Fruit fly (Drosophila melanogaster): ENCODE data around the gene CG42245.
A peak's percentile ranks its signal among the peaks of the same experiment; 100 is the strongest.

CG42245 gene

DNA sequence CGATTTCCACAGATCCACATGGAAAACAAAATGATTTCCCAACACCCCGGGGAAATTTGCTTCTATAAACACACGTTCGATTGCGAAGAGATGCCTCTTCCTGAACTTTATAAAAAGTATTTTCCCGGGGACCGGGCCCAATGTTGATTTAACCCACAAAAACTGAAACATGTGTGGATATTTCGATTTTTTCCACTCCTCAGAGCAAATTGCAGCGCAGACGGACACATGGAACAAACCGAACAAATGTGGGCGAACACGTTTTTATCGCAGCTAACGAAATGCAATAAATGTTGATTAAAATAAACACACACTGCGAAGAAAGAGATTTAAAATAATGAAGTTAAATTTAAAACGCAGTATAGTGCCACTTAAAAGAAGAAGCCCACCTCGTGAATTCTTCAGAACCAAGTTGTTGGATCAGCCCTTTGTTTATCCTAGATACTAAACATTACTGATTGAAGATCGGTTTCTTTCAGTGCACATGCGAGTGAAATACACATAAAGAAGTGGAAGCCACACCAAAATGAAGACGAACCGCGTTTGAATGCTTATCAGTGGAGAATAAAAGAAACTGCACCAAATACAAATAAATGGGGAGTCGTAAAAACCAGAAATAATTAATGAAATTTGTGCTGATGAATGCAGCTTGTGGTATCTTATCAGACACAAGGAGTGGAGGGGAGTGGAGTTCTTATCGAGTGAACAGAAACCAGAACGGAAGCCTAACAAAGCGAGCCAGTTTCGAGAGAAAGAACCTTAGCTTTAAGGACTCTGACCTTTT lies 48.6 kb upstream of the CG42245 start (continued):
- TF ChIP-seq ase (GFP tag; IDR thresholded peaks at IDR 0.05) (peak; percentile 86), CG10979 (tag; optimal IDR thresholded peaks at IDR 0.05) (peak; percentile 88), sima (GFP tag; optimal IDR thresholded peaks at IDR 0.05) (peak; percentile 53), CG6272 (GFP tag; IDR thresholded peaks at IDR 0.05) (peak; percentile 73), sob (GFP tag; IDR thresholded peaks at IDR 0.05) (peak; percentile 76), CG10147 (GFP tag; optimal IDR thresholded peaks at IDR 0.05) (peak; percentile 24), ttk (GFP tag; IDR thresholded peaks at IDR 0.05) (peak; percentile 84), CG30431 (GFP tag; optimal IDR thresholded peaks at IDR 0.05) (peak; percentile 59), CG10366 (GFP tag; IDR thresholded peaks at IDR 0.05) (peak; percentile 82), Sin3A (optimal IDR thresholded peaks at IDR 0.05) (no peak), CG9609 (GFP tag; optimal IDR thresholded peaks at IDR 0.05) (peak; percentile 76), rib (GFP tag; IDR thresholded peaks at IDR 0.05) (no peak), ind (GFP tag; optimal IDR thresholded peaks at IDR 0.05) (peak; percentile 82), CG13775 (GFP tag; optimal IDR thresholded peaks at IDR 0.05) (peak; percentile 60), Gsc (GFP tag; IDR thresholded peaks at IDR 0.05) (peak; percentile 53; the same call in 1 of the 2 replicates), CG3065 (GFP tag; optimal IDR thresholded peaks at IDR 0.05) (peak; percentile 58), CG8478 (optimal IDR thresholded peaks at IDR 0.05) (no peak), CG5953 (GFP tag; IDR thresholded peaks at IDR 0.05) (peak; percentile 90), ci (GFP tag; IDR thresholded peaks at IDR 0.05) (peak; percentile 95), CG17912 (GFP tag; optimal IDR thresholded peaks at IDR 0.05) (no peak), eyg (GFP tag; optimal IDR thresholded peaks at IDR 0.05) (peak; percentile 69), CG12155 (GFP tag; optimal IDR thresholded peaks at IDR 0.05) (peak; percentile 61), zen (tag; optimal IDR thresholded peaks at IDR 0.05) (peak; percentile 65), HHEX (GFP tag; optimal IDR thresholded peaks at IDR 0.05) (peak; percentile 83), CG2129 (GFP tag; IDR thresholded peaks at IDR 0.05; ENCODE audit: partially characterized antibody) (no peak), CG10959 (GFP tag; IDR thresholded peaks at IDR 0.05) (peak; percentile 44; the same call in 1 of the 2 replicates), Optix (GFP tag; IDR thresholded peaks at IDR 0.05) (peak; percentile 87), E2f1 (GFP tag; IDR thresholded peaks at IDR 0.05) (peak; percentile 80), hth (optimal IDR thresholded peaks at IDR 0.05) (no peak), Six4 (GFP tag; optimal IDR thresholded peaks at IDR 0.05) (peak; percentile 58), HLH4C (GFP tag; IDR thresholded peaks at IDR 0.05; ENCODE audit: partially characterized antibody) (0 out of 3 replicates have a peak, but pooled peaks have one; percentile 10), CG14965 (GFP tag; optimal IDR thresholded peaks at IDR 0.05; ENCODE audit: borderline replicate concordance) (no peak), Sry-δ (GFP tag; optimal IDR thresholded peaks at IDR 0.05) (peak; percentile 49), CG15696 (tag; optimal IDR thresholded peaks at IDR 0.05) (peak; percentile 16), chm (GFP tag; IDR thresholded peaks at IDR 0.05) (peak; percentile 88), Mes4 (GFP tag; optimal IDR thresholded peaks at IDR 0.05) (peak; percentile 74), CG42726 (GFP tag; IDR thresholded peaks at IDR 0.05; ENCODE audit: partially characterized antibody) (no peak), Awh (GFP tag; IDR thresholded peaks at IDR 0.05) (peak; percentile 92), CG17802 (tag; optimal IDR thresholded peaks at IDR 0.05) (peak; percentile 76), CG4854 (GFP tag; optimal IDR thresholded peaks at IDR 0.05) (peak; percentile 64), gro (GFP tag; optimal IDR thresholded peaks at IDR 0.05) (peak; percentile 1), caup (GFP tag; optimal IDR thresholded peaks at IDR 0.05; ENCODE audit: severe bottlenecking) (peak; percentile 52), otp (GFP tag; IDR thresholded peaks at IDR 0.05) (peak; percentile 88), fu2 (GFP tag; optimal IDR thresholded peaks at IDR 0.05) (peak; percentile 35), Gug (GFP tag; IDR thresholded peaks at IDR 0.05) (peak; percentile 75), bsh (GFP tag; optimal IDR thresholded peaks at IDR 0.05) (peak in 1 of 2 experiments; percentile 91), YL-1 (GFP tag; optimal IDR thresholded peaks at IDR 0.05) (peak; percentile 17), D (optimal IDR thresholded peaks at IDR 0.05) (no peak), D (GFP tag; optimal IDR thresholded peaks at IDR 0.05) (peak; percentile 86), stwl (tag; optimal IDR thresholded peaks at IDR 0.05) (peak; percentile 2), CG18262 (tag; optimal IDR thresholded peaks at IDR 0.05) (peak; percentile 89)
